Fruit fly (Drosophila melanogaster) whole organism, embryonic: Measurements from ENCODE around the gene CG8476.
A peak's percentile ranks its signal among the peaks of the same experiment; 100 is the strongest.

Experiments used
- Antp ChIP-seq: fragments of 200-800 bp; sonication (Bioruptor generic); optimal IDR thresholded peaks from 3 replicates; lab custom pipeline; 2016; ENCODE audit warnings: missing biosample characterization, missing genetic modification characterization
- CG10431 ChIP-seq: fragments of 200-800 bp; sonication (Bioruptor generic); optimal IDR thresholded peaks from 3 replicates; lab custom pipeline; 2018; ENCODE audit warnings: missing biosample characterization, mild to moderate bottlenecking, missing genetic modification characterization
- CG10959 ChIP-seq: fragments of 200-800 bp; sonication (Bioruptor generic); IDR thresholded peaks from 2 replicates; pipeline ENCODE4 v1.3.6; 2022; ENCODE audit warnings: missing biosample characterization, missing genetic modification characterization
- CG10979 ChIP-seq: fragments of 200-800 bp; sonication (Bioruptor generic); optimal IDR thresholded peaks from 2 replicates; lab custom pipeline; 2018; ENCODE audit warnings: missing biosample characterization, mild to moderate bottlenecking, missing genetic modification characterization, moderate library complexity
- CG11247 ChIP-seq: fragments of 200-800 bp; sonication (Bioruptor generic); IDR thresholded peaks from 2 replicates; pipeline ENCODE4 v1.3.6; 2022; ENCODE audit warnings: missing biosample characterization, missing genetic modification characterization
- CG11398 ChIP-seq: fragments of 200-800 bp; sonication (Bioruptor generic); optimal IDR thresholded peaks from 2 replicates; lab custom pipeline; 2016; ENCODE audit warnings: missing biosample characterization, missing genetic modification characterization
- CG13287 ChIP-seq: fragments of 200-800 bp; sonication (Bioruptor generic); IDR thresholded peaks from 2 replicates; pipeline ENCODE4 v1.3.6; 2022; ENCODE audit warnings: missing biosample characterization, missing genetic modification characterization; ENCODE audit not compliant: partially characterized antibody
- CG15601 ChIP-seq: fragments of 200-800 bp; sonication (Bioruptor generic); optimal IDR thresholded peaks from 3 replicates; lab custom pipeline; 2019; ENCODE audit warnings: missing biosample characterization, mild to moderate bottlenecking, missing genetic modification characterization, moderate library complexity
- CG1602 ChIP-seq: fragments of 200-800 bp; sonication (Bioruptor generic); optimal IDR thresholded peaks from 3 replicates; lab custom pipeline; 2016; ENCODE audit warnings: missing biosample characterization, missing genetic modification characterization
- CG1603 ChIP-seq: fragments of 200-800 bp; sonication (Bioruptor generic); optimal IDR thresholded peaks from 2 replicates; lab custom pipeline; 2019; ENCODE audit warnings: missing biosample characterization, mild to moderate bottlenecking, missing genetic modification characterization, moderate library complexity
- CG3065 ChIP-seq: fragments of 200-800 bp; sonication (Bioruptor generic); optimal IDR thresholded peaks from 2 replicates; lab custom pipeline; 2016; ENCODE audit warnings: missing biosample characterization, missing genetic modification characterization
- CG31388 ChIP-seq: fragments of 200-800 bp; sonication (Bioruptor generic); optimal IDR thresholded peaks from 2 replicates; lab custom pipeline; 2016; ENCODE audit warnings: missing biosample characterization, missing genetic modification characterization
- CG31441 ChIP-seq: fragments of 200-800 bp; sonication (Bioruptor generic); IDR thresholded peaks from 2 replicates; pipeline ENCODE4 v1.3.6; 2022; ENCODE audit warnings: missing biosample characterization, missing genetic modification characterization
- CG34224 ChIP-seq: fragments of 200-800 bp; sonication (Bioruptor generic); IDR thresholded peaks from 3 replicates; pipeline ENCODE4 v1.3.6; 2022; ENCODE audit warnings: missing biosample characterization, missing genetic modification characterization; ENCODE audit not compliant: partially characterized antibody
- CG42726 ChIP-seq: fragments of 200-800 bp; sonication (Bioruptor generic); IDR thresholded peaks from 2 replicates; pipeline ENCODE4 v1.3.6; 2022; ENCODE audit warnings: missing biosample characterization, missing genetic modification characterization; ENCODE audit not compliant: partially characterized antibody
- CG4854 ChIP-seq: fragments of 200-800 bp; sonication (Bioruptor generic); optimal IDR thresholded peaks from 2 replicates; lab custom pipeline; 2016; ENCODE audit warnings: missing biosample characterization, missing genetic modification characterization, inconsistent platforms
- CG5245 ChIP-seq: fragments of 200-800 bp; sonication (Bioruptor generic); optimal IDR thresholded peaks from 3 replicates; lab custom pipeline; 2016; ENCODE audit warnings: missing biosample characterization, missing genetic modification characterization
- CG6791 ChIP-seq: fragments of 200-800 bp; sonication (Bioruptor generic); IDR thresholded peaks from 3 replicates; pipeline ENCODE4 v1.3.6; 2022; ENCODE audit warnings: missing biosample characterization, missing genetic modification characterization; ENCODE audit not compliant: partially characterized antibody
- CG7271 ChIP-seq: fragments of 200-800 bp; sonication (Bioruptor generic); optimal IDR thresholded peaks from 2 replicates; lab custom pipeline; 2018; ENCODE audit warnings: missing biosample characterization, mild to moderate bottlenecking, missing genetic modification characterization, moderate library complexity
- CG8281 ChIP-seq: fragments of 200-800 bp; sonication (Bioruptor generic); optimal IDR thresholded peaks from 2 replicates; lab custom pipeline; 2018; ENCODE audit warnings: missing biosample characterization, mild to moderate bottlenecking, missing genetic modification characterization, moderate library complexity
- CG9215 ChIP-seq: fragments of 200-800 bp; sonication (Bioruptor generic); IDR thresholded peaks from 2 replicates; pipeline ENCODE4 v1.3.6; 2022; ENCODE audit warnings: missing biosample characterization, missing genetic modification characterization
- CG9437 ChIP-seq: fragments of 200-800 bp; sonication (Bioruptor generic); optimal IDR thresholded peaks from 2 replicates; lab custom pipeline; 2018; ENCODE audit warnings: missing biosample characterization, mild to moderate bottlenecking, missing genetic modification characterization
- CHES-1-like ChIP-seq: fragments of 200-800 bp; sonication (Bioruptor generic); optimal IDR thresholded peaks from 2 replicates; lab custom pipeline; 2016; ENCODE audit warnings: missing biosample characterization, missing genetic modification characterization
- CrebB ChIP-seq: fragments of 200-800 bp; sonication (Bioruptor generic); optimal IDR thresholded peaks from 3 replicates; lab custom pipeline; 2018; ENCODE audit warnings: missing biosample characterization, mild to moderate bottlenecking, missing genetic modification characterization
- Dp ChIP-seq: fragments of 200-800 bp; sonication (Bioruptor generic); optimal IDR thresholded peaks from 2 replicates; lab custom pipeline; 2018; ENCODE audit warnings: missing biosample characterization, mild to moderate bottlenecking, missing genetic modification characterization, moderate library complexity
- Lim3 ChIP-seq: fragments of 200-800 bp; sonication (Bioruptor generic); IDR thresholded peaks from 2 replicates; pipeline ENCODE4 v1.3.6; 2022; ENCODE audit warnings: missing biosample characterization, missing genetic modification characterization
- Poxn ChIP-seq: fragments of 200-800 bp; sonication (Bioruptor generic); IDR thresholded peaks from 2 replicates; pipeline ENCODE4 v1.3.6; 2022; ENCODE audit warnings: missing biosample characterization, missing genetic modification characterization
- Sox100B ChIP-seq: fragments of 200-800 bp; sonication (Bioruptor generic); optimal IDR thresholded peaks from 3 replicates; lab custom pipeline; 2018; ENCODE audit warnings: missing biosample characterization, mild to moderate bottlenecking, missing genetic modification characterization
- TFAM ChIP-seq: fragments of 200-800 bp; sonication (Bioruptor generic); optimal IDR thresholded peaks from 2 replicates; lab custom pipeline; 2017; ENCODE audit warnings: missing biosample characterization, missing genetic modification characterization, inconsistent platforms
- abd-A ChIP-seq: fragments of 200-800 bp; sonication (Bioruptor generic); optimal IDR thresholded peaks from 3 replicates; lab custom pipeline; 2019; ENCODE audit warnings: missing biosample characterization, mild to moderate bottlenecking, missing genetic modification characterization, moderate library complexity
- bigmax ChIP-seq: fragments of 200-800 bp; sonication (Bioruptor generic); optimal IDR thresholded peaks from 2 replicates; lab custom pipeline; 2018; ENCODE audit warnings: missing biosample characterization, mild to moderate bottlenecking, missing genetic modification characterization
- bsh ChIP-seq, 2 experiments: fragments of 200-800 bp; sonication (Bioruptor generic); optimal IDR thresholded peaks; 2 replicates each; lab custom pipeline; 2017 to 2018; ENCODE audit warnings: mild to moderate bottlenecking in 2 of 2, missing biosample characterization in 2 of 2, missing genetic modification characterization in 2 of 2, moderate library complexity in 1 of 2
- cato ChIP-seq: fragments of 200-800 bp; sonication (Bioruptor generic); optimal IDR thresholded peaks from 2 replicates; lab custom pipeline; 2016; ENCODE audit warnings: missing biosample characterization, missing genetic modification characterization, borderline replicate concordance
- emc ChIP-seq: fragments of 200-800 bp; sonication (Bioruptor generic); optimal IDR thresholded peaks from 2 replicates; lab custom pipeline; 2016; ENCODE audit warnings: missing biosample characterization, missing genetic modification characterization
- fd102C ChIP-seq: fragments of 200-800 bp; sonication (Bioruptor generic); optimal IDR thresholded peaks from 2 replicates; lab custom pipeline; 2018; ENCODE audit warnings: missing biosample characterization, mild to moderate bottlenecking, missing genetic modification characterization, moderate library complexity
- fu2 ChIP-seq: fragments of 200-800 bp; sonication (Bioruptor generic); optimal IDR thresholded peaks from 2 replicates; lab custom pipeline; 2016; ENCODE audit warnings: missing biosample characterization, missing genetic modification characterization
- gsb-n ChIP-seq: fragments of 200-800 bp; sonication (Bioruptor generic); optimal IDR thresholded peaks from 3 replicates; lab custom pipeline; 2018; ENCODE audit warnings: missing biosample characterization, mild to moderate bottlenecking, missing genetic modification characterization
- kah ChIP-seq: fragments of 200-800 bp; sonication (Bioruptor generic); optimal IDR thresholded peaks from 2 replicates; lab custom pipeline; 2018; ENCODE audit warnings: missing biosample characterization, mild to moderate bottlenecking, missing genetic modification characterization
- lola ChIP-seq, 3 experiments: fragments of >200 bp in 2 of 3; fragments of 200-800 bp in 1 of 3; sonication (Bioruptor generic) in 1 of 3; optimal IDR thresholded peaks; 2 replicates each; lab custom pipeline; 2017 to 2019; ENCODE audit warnings: missing biosample characterization in 3 of 3, missing genetic modification characterization in 3 of 3, mild to moderate bottlenecking in 1 of 3, moderate library complexity in 1 of 3
- nmo ChIP-seq: fragments of 200-800 bp; sonication (Bioruptor generic); optimal IDR thresholded peaks from 2 replicates; lab custom pipeline; 2018; ENCODE audit warnings: missing biosample characterization, mild to moderate bottlenecking, missing genetic modification characterization, moderate library complexity
- pan ChIP-seq, 4 experiments: fragments of >200 bp in 3 of 4; fragments of 200-800 bp in 1 of 4; sonication (Bioruptor generic) in 1 of 4; optimal IDR thresholded peaks in 3 of 4; IDR thresholded peaks in 1 of 4; 2 replicates each; pipeline versions ENCODE4 v1.3.6 to Lab custom; 2017 to 2022; ENCODE audit warnings: missing biosample characterization in 2 of 4, missing genetic modification characterization in 2 of 4, mixed read lengths in 1 of 4
- prd ChIP-seq, 3 experiments: fragments of >200 bp in 2 of 3; fragments of 200-800 bp in 1 of 3; sonication (Bioruptor generic) in 1 of 3; optimal IDR thresholded peaks in 2 of 3; IDR thresholded peaks in 1 of 3; 2 replicates in 2 of 3; 3 replicates in 1 of 3; pipeline versions ENCODE4 v1.3.6 to Lab custom; 2017 to 2022; ENCODE audit warnings: missing biosample characterization in 1 of 3, missing genetic modification characterization in 1 of 3
- run ChIP-seq: fragments of 200-800 bp; sonication (Bioruptor generic); optimal IDR thresholded peaks from 3 replicates; lab custom pipeline; 2018; ENCODE audit warnings: missing biosample characterization, mild to moderate bottlenecking, missing genetic modification characterization
- so ChIP-seq: fragments of 200-800 bp; sonication (Bioruptor generic); IDR thresholded peaks from 3 replicates; pipeline ENCODE4 v1.3.6; 2022; ENCODE audit warnings: missing biosample characterization, missing genetic modification characterization
- stwl ChIP-seq: fragments of 200-800 bp; sonication (Bioruptor generic); optimal IDR thresholded peaks from 3 replicates; lab custom pipeline; 2018; ENCODE audit warnings: missing biosample characterization, mild to moderate bottlenecking, missing genetic modification characterization, moderate library complexity
- toy ChIP-seq: fragments of 200-800 bp; sonication (Bioruptor generic); IDR thresholded peaks from 2 replicates; pipeline ENCODE4 v1.3.6; 2022; ENCODE audit warnings: missing biosample characterization, missing genetic modification characterization
- unpg ChIP-seq: fragments of 200-800 bp; sonication (Bioruptor generic); optimal IDR thresholded peaks from 3 replicates; lab custom pipeline; 2018; ENCODE audit warnings: missing biosample characterization, mild to moderate bottlenecking, missing genetic modification characterization, moderate library complexity
- zfh2 ChIP-seq: fragments of 200-800 bp; sonication (Bioruptor generic); optimal IDR thresholded peaks from 2 replicates; lab custom pipeline; 2016; ENCODE audit warnings: missing biosample characterization, missing genetic modification characterization

Gene CG8476

DNA sequence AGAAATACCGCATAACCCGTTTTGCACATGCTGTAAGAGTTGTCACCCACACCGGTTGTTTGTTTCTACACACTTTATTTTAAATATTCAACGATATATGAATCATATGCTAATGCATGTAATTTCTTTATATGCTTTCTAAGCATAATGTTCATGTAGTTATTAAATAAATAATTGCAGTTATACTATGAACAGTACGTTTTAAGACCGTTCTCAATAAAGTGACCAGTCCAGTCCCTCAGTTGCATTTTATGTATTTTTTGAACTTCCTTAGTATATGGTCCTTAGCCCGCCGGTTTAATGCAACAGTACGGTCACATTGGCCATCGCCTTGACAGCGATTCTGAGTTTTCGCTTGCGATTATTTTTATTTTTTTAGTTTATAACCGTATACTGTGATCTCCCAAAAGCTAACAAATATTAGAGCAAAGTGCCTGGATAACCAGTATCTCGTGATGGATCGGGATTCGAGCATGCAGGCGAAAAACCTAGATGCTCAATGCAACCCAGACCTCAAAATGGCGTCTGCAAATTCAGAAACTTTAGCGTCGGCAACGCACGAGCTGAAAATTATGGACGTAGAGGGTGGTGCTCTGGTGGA is 43.8 kb upstream of the CG8476 start, which contains the start of gene Ravus (continued):
- TF ChIP-seq Poxn (no peak), bigmax (no peak), CG10979 (peak; percentile 14), CG34224 (GFP tag; lab: Robert Waterston, UW) (no peak), emc (GFP tag; lab: Kevin White, UChicago) (no peak), CG4854 (GFP tag; lab: Kevin White, UChicago) (peak; percentile 28), CG10431 (GFP tag; lab: Kevin White, UChicago) (no peak), lola (GFP tag; optimal IDR thresholded peaks at IDR 0.05; lab: Kevin White, UChicago) (peak in 1 of 3 experiments; percentile 44), CG31388 (no peak), bsh (GFP tag; optimal IDR thresholded peaks at IDR 0.05; lab: Kevin White, UChicago) (peak in 1 of 2 experiments; percentile 27), fd102C (GFP tag; lab: Kevin White, UChicago) (no peak), run (tag; lab: Kevin White, UChicago) (no peak), so (no peak), toy (GFP tag; lab: Robert Waterston, UW) (no peak), nmo (GFP tag; lab: Kevin White, UChicago) (peak; percentile 84), Lim3 (no peak), CG6791 (no peak), CG5245 (GFP tag; lab: Kevin White, UChicago) (no peak), CG11398 (GFP tag; lab: Kevin White, UChicago) (no peak), fu2 (GFP tag; lab: Kevin White, UChicago) (peak; percentile 37), CrebB (no peak), abd-A (tag; lab: Kevin White, UChicago) (no peak), CG42726 (GFP tag; lab: Robert Waterston, UW) (no peak), CG15601 (no peak), TFAM (no peak), CG9437 (GFP tag; lab: Kevin White, UChicago) (peak; percentile 34), Dp (peak; percentile 68), CG3065 (GFP tag; lab: Kevin White, UChicago) (no peak), CG10959 (no peak), stwl (tag; lab: Kevin White, UChicago) (peak; percentile 82), CG7271 (tag; lab: Kevin White, UChicago) (no peak), Antp (peak; percentile 8), CG1603 (tag; lab: Kevin White, UChicago) (no peak), prd (optimal IDR thresholded peaks at IDR 0.05; lab: Kevin White, UChicago) (no peak), prd (GFP tag; IDR thresholded peaks at IDR 0.05; lab: Robert Waterston, UW) (peak; percentile 58; the same call in 2 of the 3 replicates), Sox100B (GFP tag; lab: Kevin White, UChicago) (no peak), CG8281 (no peak), CG31441 (GFP tag; lab: Robert Waterston, UW) (no peak), CG9215 (GFP tag; lab: Robert Waterston, UW) (peak; percentile 55; the same call in 1 of the 2 replicates), zfh2 (GFP tag; lab: Kevin White, UChicago) (peak; percentile 46), pan (optimal IDR thresholded peaks at IDR 0.05; lab: Kevin White, UChicago) (no peak), pan (GFP tag; optimal IDR thresholded peaks at IDR 0.05 in 1 of 2, IDR thresholded peaks at IDR 0.05 in 1 of 2) (no peak), gsb-n (tag; lab: Kevin White, UChicago) (no peak), cato (peak; percentile 9), CG1602 (peak; percentile 35), kah (no peak), CHES-1-like (GFP tag; lab: Kevin White, UChicago) (peak; percentile 52), CG13287 (GFP tag; lab: Robert Waterston, UW) (no peak), unpg (peak; percentile 52), CG11247 (GFP tag; lab: Robert Waterston, UW) (no peak)
